Fruit fly (Drosophila melanogaster) whole organism, wandering third instar larva: ENCODE results near the gene CG17944.

Source experiments
- CG32264 ChIP-seq: fragments of 200-800 bp; sonication (Bioruptor generic); optimal IDR thresholded peaks from 2 replicates; lab custom pipeline; 2016; ENCODE audit warnings: missing biosample characterization, missing genetic modification characterization
- CrebA ChIP-seq: fragments of 200-800 bp; sonication (Bioruptor generic); optimal IDR thresholded peaks from 2 replicates; lab custom pipeline; 2016; ENCODE audit warnings: missing biosample characterization, mild to moderate bottlenecking, missing genetic modification characterization, borderline replicate concordance
- Dfd ChIP-seq: fragments of >200 bp; optimal IDR thresholded peaks from 2 replicates; lab custom pipeline; 2017; ENCODE audit warnings: missing biosample characterization, missing genetic modification characterization
- HLH106 ChIP-seq: fragments of 200-800 bp; optimal IDR thresholded peaks from 3 replicates; lab custom pipeline; 2019; ENCODE audit warnings: missing biosample characterization, mild to moderate bottlenecking, missing genetic modification characterization, moderate library complexity
- Hr78 ChIP-seq: fragments of >200 bp; optimal IDR thresholded peaks from 2 replicates; lab custom pipeline; 2017; ENCODE audit warnings: missing biosample characterization, missing genetic modification characterization
- Myc ChIP-seq: fragments of >200 bp; optimal IDR thresholded peaks from 2 replicates; lab custom pipeline; 2017
- Rel ChIP-seq, 2 experiments: fragments of 200-800 bp; sonication (Bioruptor generic) in 1 of 2; optimal IDR thresholded peaks; 2 replicates in 1 of 2; 3 replicates in 1 of 2; lab custom pipeline; 2016 to 2019; ENCODE audit warnings: mild to moderate bottlenecking in 2 of 2, missing biosample characterization in 2 of 2, missing genetic modification characterization in 2 of 2, moderate library complexity in 1 of 2
- ey ChIP-seq: fragments of 200-800 bp; sonication (Bioruptor generic); optimal IDR thresholded peaks from 2 replicates; lab custom pipeline; 2016; ENCODE audit warnings: missing biosample characterization, missing genetic modification characterization
- fru ChIP-seq: fragments of 200-800 bp; sonication (Bioruptor generic); optimal IDR thresholded peaks from 3 replicates; lab custom pipeline; 2016; ENCODE audit warnings: missing biosample characterization, mild to moderate bottlenecking, missing genetic modification characterization
- h ChIP-seq: fragments of 200-800 bp; sonication (Bioruptor generic); optimal IDR thresholded peaks from 3 replicates; lab custom pipeline; 2016; ENCODE audit warnings: missing biosample characterization, mild to moderate bottlenecking, missing genetic modification characterization
- jim ChIP-seq: fragments of 175-275, 200-325 bp; sonication (Bioruptor generic); optimal IDR thresholded peaks from 2 replicates; lab custom pipeline; 2016; ENCODE audit warnings: missing biosample characterization, mild to moderate bottlenecking, missing genetic modification characterization
- pan ChIP-seq: fragments of >200 bp; optimal IDR thresholded peaks from 2 replicates; lab custom pipeline; 2017
- psq ChIP-seq: fragments of 200-800 bp; sonication (Bioruptor generic); optimal IDR thresholded peaks from 3 replicates; lab custom pipeline; 2017; ENCODE audit warnings: missing biosample characterization, mild to moderate bottlenecking, missing genetic modification characterization, moderate library complexity
- tai ChIP-seq: sonication (Bioruptor generic); optimal IDR thresholded peaks from 2 replicates; lab custom pipeline; 2016; ENCODE audit warnings: missing biosample characterization, missing genetic modification characterization

dm6 chr3R:7344769-7345168 is 17.2 kb downstream of the CG17944 start, which contains the start of gene CG31496:
- no peak for TF ChIP-seq h
- TF ChIP-seq fru (GFP tag; lab: Kevin White, UChicago): no peak
- no peak for TF ChIP-seq psq (GFP tag; lab: Kevin White, UChicago)
- no peak for TF ChIP-seq pan
- TF ChIP-seq Dfd (GFP tag; lab: Kevin White, UChicago): no peak
- TF ChIP-seq Hr78 (GFP tag; lab: Kevin White, UChicago): no peak
- no peak for TF ChIP-seq ey (GFP tag; lab: Kevin White, UChicago)
- no peak for TF ChIP-seq Rel (GFP tag; optimal IDR thresholded peaks at IDR 0.05; lab: Kevin White, UChicago)
- no peak for TF ChIP-seq Rel (tag; optimal IDR thresholded peaks at IDR 0.05; lab: Kevin White, UChicago)
- TF ChIP-seq tai (GFP tag; lab: Kevin White, UChicago): no peak
- TF ChIP-seq CG32264 (GFP tag; lab: Kevin White, UChicago): no peak
- no peak for TF ChIP-seq jim (GFP tag; lab: Kevin White, UChicago)
- TF ChIP-seq Myc (lab: Kevin White, UChicago): no peak
- no peak for TF ChIP-seq CrebA
- no peak for TF ChIP-seq HLH106
